Fruit fly (Drosophila melanogaster): ENCODE data around the gene aop.
A peak's percentile ranks its signal among the peaks of the same experiment; 100 is the strongest.

The aop gene

dm6 chr2L:2162729-2163567 is 15.6 kb downstream of the aop start:
- TF ChIP-seq psq (GFP tag; optimal IDR thresholded peaks at IDR 0.05) (no peak), OdsH (GFP tag; optimal IDR thresholded peaks at IDR 0.05) (peak; percentile 63), ey (GFP tag; optimal IDR thresholded peaks at IDR 0.05) (peak; percentile 20), Mio (GFP tag; optimal IDR thresholded peaks at IDR 0.05) (no peak), Rel (GFP tag; optimal IDR thresholded peaks at IDR 0.05) (no peak), Rel (tag; optimal IDR thresholded peaks at IDR 0.05) (no peak), dl (GFP tag; optimal IDR thresholded peaks at IDR 0.05; ENCODE audit: insufficient read depth in 1 of 2, partially characterized antibody in 2 of 2) (peak; percentile 52 to 79), Vsx2 (GFP tag; optimal IDR thresholded peaks at IDR 0.05; ENCODE audit: partially characterized antibody) (peak; percentile 32), lola (GFP tag; optimal IDR thresholded peaks at IDR 0.05) (no peak), dmrt93B (GFP tag; optimal IDR thresholded peaks at IDR 0.05) (no peak), br (GFP tag; optimal IDR thresholded peaks at IDR 0.05) (no peak), fru (GFP tag; optimal IDR thresholded peaks at IDR 0.05) (peak; percentile 45), rgr (GFP tag; optimal IDR thresholded peaks at IDR 0.05) (peak; percentile 2), Dif (GFP tag; optimal IDR thresholded peaks at IDR 0.05; ENCODE audit: partially characterized antibody) (peak; percentile 85), GATAd (GFP tag; optimal IDR thresholded peaks at IDR 0.05) (no peak), sage (GFP tag; optimal IDR thresholded peaks at IDR 0.05) (no peak), CrebA (GFP tag; optimal IDR thresholded peaks at IDR 0.05; ENCODE audit: borderline replicate concordance) (no peak)

- TF ChIP-seq rgr (GFP tag; optimal IDR thresholded peaks at IDR 0.05), result no peak
- TF ChIP-seq fru (GFP tag; optimal IDR thresholded peaks at IDR 0.05), result no peak
- peak; percentile 26 for TF ChIP-seq psq (GFP tag; optimal IDR thresholded peaks at IDR 0.05)
- TF ChIP-seq Sp1 (GFP tag; optimal IDR thresholded peaks at IDR 0.05), result no peak
- TF ChIP-seq sage (GFP tag; optimal IDR thresholded peaks at IDR 0.05), result peak; percentile 0
- peak; percentile 47 for TF ChIP-seq h (GFP tag; optimal IDR thresholded peaks at IDR 0.05)
- TF ChIP-seq GATAd (GFP tag; optimal IDR thresholded peaks at IDR 0.05), result no peak
- no peak for TF ChIP-seq Hnf4 (GFP tag; optimal IDR thresholded peaks at IDR 0.05)
- peak; percentile 67 for TF ChIP-seq Vsx2 (GFP tag; optimal IDR thresholded peaks at IDR 0.05; ENCODE audit: partially characterized antibody)
- TF ChIP-seq Dif (GFP tag; optimal IDR thresholded peaks at IDR 0.05; ENCODE audit: partially characterized antibody), result peak; percentile 48
- peak; percentile 81 for TF ChIP-seq Hr83 (GFP tag; optimal IDR thresholded peaks at IDR 0.05; ENCODE audit: poor library complexity, severe bottlenecking)
- no peak for TF ChIP-seq N (GFP tag; optimal IDR thresholded peaks at IDR 0.05)
- TF ChIP-seq Rel (GFP tag; optimal IDR thresholded peaks at IDR 0.05), result no peak
- peak; percentile 58 for TF ChIP-seq Rel (tag; optimal IDR thresholded peaks at IDR 0.05)
- TF ChIP-seq Myc (optimal IDR thresholded peaks at IDR 0.05), result no peak
- no peak for TF ChIP-seq tai (GFP tag; optimal IDR thresholded peaks at IDR 0.05)
- no peak for TF ChIP-seq Hr78 (GFP tag; optimal IDR thresholded peaks at IDR 0.05)
- no peak for TF ChIP-seq jim (GFP tag; optimal IDR thresholded peaks at IDR 0.05)
- TF ChIP-seq dmrt93B (GFP tag; optimal IDR thresholded peaks at IDR 0.05), result no peak
- no peak for TF ChIP-seq OdsH (GFP tag; optimal IDR thresholded peaks at IDR 0.05)
- TF ChIP-seq lola (GFP tag; optimal IDR thresholded peaks at IDR 0.05), result no peak
- TF ChIP-seq Mio (GFP tag; optimal IDR thresholded peaks at IDR 0.05), result no peak
- TF ChIP-seq ey (GFP tag; optimal IDR thresholded peaks at IDR 0.05), result no peak
- peak; percentile 53 for TF ChIP-seq brk (GFP tag; optimal IDR thresholded peaks at IDR 0.05)
- no peak for TF ChIP-seq pan (optimal IDR thresholded peaks at IDR 0.05)
- no peak for TF ChIP-seq Dfd (GFP tag; optimal IDR thresholded peaks at IDR 0.05)
- TF ChIP-seq dl (GFP tag; optimal IDR thresholded peaks at IDR 0.05; ENCODE audit: insufficient read depth in 1 of 2, partially characterized antibody in 2 of 2), result peak; percentile 29 to 36
- TF ChIP-seq Jra (GFP tag; optimal IDR thresholded peaks at IDR 0.05), result no peak
- TF ChIP-seq dsf (GFP tag; optimal IDR thresholded peaks at IDR 0.05; ENCODE audit: borderline replicate concordance), result no peak
- TF ChIP-seq Abd-B (GFP tag; optimal IDR thresholded peaks at IDR 0.05), result no peak
- no peak for TF ChIP-seq usp (GFP tag; optimal IDR thresholded peaks at IDR 0.05)
- TF ChIP-seq foxo (GFP tag; optimal IDR thresholded peaks at IDR 0.05), result no peak
- no peak for TF ChIP-seq HLH106 (tag; optimal IDR thresholded peaks at IDR 0.05)
- no peak for TF ChIP-seq CrebA (GFP tag; optimal IDR thresholded peaks at IDR 0.05; ENCODE audit: borderline replicate concordance)
Observed at dm6 chr2L:2162281-2162680, 16.3 kb downstream of the aop start.
